Worm (Caenorhabditis elegans): ENCODE data around the gene Y26G10.5.

ce11 chrV:17707022-17707421 lies 6.4 kb upstream of the Y26G10.5 start, which contains the start of gene srh-31:
- no peak for TF ChIP-seq nhr-237 (tag; optimal IDR thresholded peaks at IDR 0.05)
- no peak for TF ChIP-seq zag-1 (tag; optimal IDR thresholded peaks at IDR 0.05)
- no peak for TF ChIP-seq ZK546.5 (tag; optimal IDR thresholded peaks at IDR 0.05)
- no peak for TF ChIP-seq snpc-4 (tag; optimal IDR thresholded peaks at IDR 0.05)
- TF ChIP-seq mdl-1 (tag; optimal IDR thresholded peaks at IDR 0.05): no peak
- no peak for TF ChIP-seq dmd-4 (tag; optimal IDR thresholded peaks at IDR 0.05)
- TF ChIP-seq F13H6.1 (tag; optimal IDR thresholded peaks at IDR 0.05): no peak
